Worm (Caenorhabditis elegans) whole organism, midembryonic: ENCODE data around the gene irld-65.

Experiments
- cog-1 ChIP-seq: sonication (generic microtip); optimal IDR thresholded peaks from 2 replicates; lab custom pipeline; 2016; ENCODE audit warnings: missing genetic modification characterization, missing compliant biosample characterization
- flt-1 ChIP-seq: fragments of 200-800 bp; sonication (Bioruptor generic); IDR thresholded peaks from 2 replicates; pipeline ENCODE4 v1.3.6; 2022; ENCODE audit warnings: missing genetic modification characterization, missing compliant biosample characterization
- klf-2 ChIP-seq: fragments of 200-800 bp; sonication (Bioruptor generic); conservative IDR thresholded peaks from 2 replicates; pipeline ENCODE4 v1.3.6; 2022; ENCODE audit warnings: missing genetic modification reagents, missing genetic modification characterization, missing compliant biosample characterization
- med-1 ChIP-seq: sonication (generic microtip); optimal IDR thresholded peaks from 2 replicates; lab custom pipeline; 2017; ENCODE audit warnings: missing genetic modification characterization, mild to moderate bottlenecking, missing compliant biosample characterization, antibody characterized with exemption, missing genetic modification reagents; ENCODE audit not compliant: insufficient read depth
- ref-1 ChIP-seq: fragments of 200-800 bp; sonication (Bioruptor generic); conservative IDR thresholded peaks from 2 replicates; pipeline ENCODE4 v1.3.6; 2022; ENCODE audit warnings: missing genetic modification reagents, missing genetic modification characterization, missing compliant biosample characterization
- tab-1 ChIP-seq: fragments of 200-800 bp; sonication (Bioruptor generic); IDR thresholded peaks from 2 replicates; pipeline ENCODE4 v1.3.6; 2022; ENCODE audit warnings: missing genetic modification characterization, missing compliant biosample characterization

DNA sequence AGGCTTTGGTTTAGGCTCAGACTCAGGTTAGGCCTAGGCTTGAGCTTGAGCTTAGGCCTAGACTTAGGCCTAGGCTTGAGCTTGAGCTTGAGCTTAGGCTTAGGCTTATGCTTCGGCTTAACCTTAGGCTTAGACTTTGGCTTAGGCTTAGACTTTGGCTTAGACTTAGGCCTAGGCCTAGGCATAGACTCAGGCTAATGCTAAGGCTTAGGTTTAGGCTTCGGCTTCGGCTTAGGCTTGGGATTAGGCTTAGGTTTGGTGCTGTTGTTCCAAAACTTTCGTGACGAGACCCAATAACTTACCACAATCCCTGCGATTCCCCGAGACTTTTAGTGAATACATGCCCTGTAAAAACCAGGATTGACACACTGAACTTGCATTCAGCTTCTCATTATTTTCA lies 1.9 kb upstream of the irld-65 start:
- TF ChIP-seq flt-1 (GFP tag; lab: Robert Waterston, UW) (no peak), klf-2 (no peak), tab-1 (no peak), med-1 (GFP tag; lab: Kevin White, UChicago) (no peak), cog-1 (tag; lab: Kevin White, UChicago) (no peak), ref-1 (no peak)
